Fruit fly (Drosophila melanogaster) whole organism, embryonic: ENCODE results near the gene LpR2.
A peak's percentile ranks its signal among the peaks of the same experiment; 100 is the strongest.

ENCODE experiments used
- Bdp1 ChIP-seq: fragments of 200-800 bp; sonication (Bioruptor generic); optimal IDR thresholded peaks from 3 replicates; lab custom pipeline; 2016; ENCODE audit warnings: missing biosample characterization, missing genetic modification characterization
- Bgb ChIP-seq: fragments of 200-800 bp; sonication (Bioruptor generic); IDR thresholded peaks from 2 replicates; pipeline ENCODE4 v1.3.6; 2022; ENCODE audit warnings: missing biosample characterization, missing genetic modification characterization; ENCODE audit not compliant: partially characterized antibody
- CG10147 ChIP-seq: fragments of 200-800 bp; sonication (Bioruptor generic); optimal IDR thresholded peaks from 2 replicates; lab custom pipeline; 2019; ENCODE audit warnings: missing biosample characterization, mild to moderate bottlenecking, missing genetic modification characterization, moderate library complexity
- CG10959 ChIP-seq: fragments of 200-800 bp; sonication (Bioruptor generic); IDR thresholded peaks from 2 replicates; pipeline ENCODE4 v1.3.6; 2022; ENCODE audit warnings: missing biosample characterization, missing genetic modification characterization
- CG10979 ChIP-seq: fragments of 200-800 bp; sonication (Bioruptor generic); optimal IDR thresholded peaks from 2 replicates; lab custom pipeline; 2018; ENCODE audit warnings: missing biosample characterization, mild to moderate bottlenecking, missing genetic modification characterization, moderate library complexity
- CG14860 ChIP-seq: fragments of 200-800 bp; sonication (Bioruptor generic); IDR thresholded peaks from 3 replicates; pipeline ENCODE4 v1.3.6; 2022; ENCODE audit warnings: missing biosample characterization, missing genetic modification characterization; ENCODE audit not compliant: partially characterized antibody
- CG15073 ChIP-seq: fragments of 200-800 bp; sonication (Bioruptor generic); optimal IDR thresholded peaks from 2 replicates; lab custom pipeline; 2016; ENCODE audit warnings: missing biosample characterization, missing genetic modification characterization
- CG2202 ChIP-seq: fragments of 200-800 bp; sonication (Bioruptor generic); optimal IDR thresholded peaks from 2 replicates; lab custom pipeline; 2018; ENCODE audit warnings: missing biosample characterization, mild to moderate bottlenecking, missing genetic modification characterization
- CG3726 ChIP-seq: fragments of 200-800 bp; sonication (Bioruptor generic); IDR thresholded peaks from 3 replicates; pipeline ENCODE4, ENCODE4 v1.3.6; 2022; ENCODE audit warnings: missing biosample characterization, missing genetic modification characterization
- CG3838 ChIP-seq: fragments of 200-800 bp; sonication (Bioruptor generic); optimal IDR thresholded peaks from 3 replicates; lab custom pipeline; 2016; ENCODE audit warnings: missing biosample characterization, missing genetic modification characterization
- CG6254 ChIP-seq: fragments of 200-800 bp; sonication (Bioruptor generic); optimal IDR thresholded peaks from 3 replicates; lab custom pipeline; 2017; ENCODE audit warnings: mild to moderate bottlenecking, missing biosample characterization, missing genetic modification reagents, missing genetic modification characterization
- CG6272 ChIP-seq: fragments of 200-800 bp; sonication (Bioruptor generic); IDR thresholded peaks from 2 replicates; pipeline ENCODE4 v1.3.6; 2022; ENCODE audit warnings: missing biosample characterization, missing genetic modification characterization
- CG8388 ChIP-seq: fragments of 200-800 bp; sonication (Bioruptor generic); optimal IDR thresholded peaks from 2 replicates; lab custom pipeline; 2019; ENCODE audit warnings: missing biosample characterization, mild to moderate bottlenecking, missing genetic modification characterization, moderate library complexity
- CrebB ChIP-seq: fragments of 200-800 bp; sonication (Bioruptor generic); optimal IDR thresholded peaks from 3 replicates; lab custom pipeline; 2018; ENCODE audit warnings: missing biosample characterization, mild to moderate bottlenecking, missing genetic modification characterization
- Dad ChIP-seq: fragments of 200-800 bp; sonication (Bioruptor generic); optimal IDR thresholded peaks from 3 replicates; lab custom pipeline; 2016; ENCODE audit warnings: missing biosample characterization, missing genetic modification characterization
- Dip3 ChIP-seq: fragments of 200-800 bp; sonication (Bioruptor generic); optimal IDR thresholded peaks from 3 replicates; lab custom pipeline; 2016; ENCODE audit warnings: missing biosample characterization, missing genetic modification characterization
- Dp ChIP-seq: fragments of 200-800 bp; sonication (Bioruptor generic); optimal IDR thresholded peaks from 2 replicates; lab custom pipeline; 2018; ENCODE audit warnings: missing biosample characterization, mild to moderate bottlenecking, missing genetic modification characterization, moderate library complexity
- Lhr ChIP-seq: fragments of 200-800 bp; sonication (Bioruptor generic); optimal IDR thresholded peaks from 3 replicates; lab custom pipeline; 2017; ENCODE audit warnings: mild to moderate bottlenecking, missing biosample characterization, missing genetic modification reagents, missing genetic modification characterization
- Med ChIP-seq: fragments of 200-800 bp; sonication (Bioruptor generic); peaks from one replicate; lab custom pipeline; 2016; ENCODE audit warnings: missing biosample characterization, missing genetic modification characterization, mild to moderate bottlenecking, inconsistent platforms, moderate library complexity
- NfI ChIP-seq: fragments of 200-800 bp; sonication (Bioruptor generic); optimal IDR thresholded peaks from 3 replicates; lab custom pipeline; 2018; ENCODE audit warnings: missing biosample characterization, mild to moderate bottlenecking, missing genetic modification characterization, moderate library complexity
- Oaz ChIP-seq: fragments of 200-800 bp; sonication (Bioruptor generic); IDR thresholded peaks from 2 replicates; pipeline ENCODE4 v1.3.6; 2022; ENCODE audit warnings: missing biosample characterization, missing genetic modification characterization
- Oli ChIP-seq: fragments of 200-800 bp; sonication (Bioruptor generic); optimal IDR thresholded peaks from 2 replicates; lab custom pipeline; 2018; ENCODE audit warnings: missing biosample characterization, mild to moderate bottlenecking, missing genetic modification characterization, moderate library complexity
- PHDP ChIP-seq: fragments of 200-800 bp; sonication (Bioruptor generic); optimal IDR thresholded peaks from 3 replicates; lab custom pipeline; 2018; ENCODE audit warnings: missing biosample characterization, mild to moderate bottlenecking, missing genetic modification characterization, moderate library complexity
- Pdp1 ChIP-seq, 2 experiments: fragments of 200-800 bp; sonication (Bioruptor generic); optimal IDR thresholded peaks; 3 replicates each; lab custom pipeline; 2016; ENCODE audit warnings: missing biosample characterization in 2 of 2, missing genetic modification characterization in 2 of 2, mild to moderate bottlenecking in 1 of 2, moderate library complexity in 1 of 2
- Sox102F ChIP-seq: fragments of 200-800 bp; sonication (Bioruptor generic); optimal IDR thresholded peaks from 2 replicates; lab custom pipeline; 2018; ENCODE audit warnings: missing biosample characterization, mild to moderate bottlenecking, missing genetic modification characterization, moderate library complexity
- bigmax ChIP-seq: fragments of 200-800 bp; sonication (Bioruptor generic); optimal IDR thresholded peaks from 2 replicates; lab custom pipeline; 2018; ENCODE audit warnings: missing biosample characterization, mild to moderate bottlenecking, missing genetic modification characterization
- cato ChIP-seq: fragments of 200-800 bp; sonication (Bioruptor generic); optimal IDR thresholded peaks from 2 replicates; lab custom pipeline; 2016; ENCODE audit warnings: missing biosample characterization, missing genetic modification characterization, borderline replicate concordance
- ci ChIP-seq: fragments of 200-800 bp; sonication (Bioruptor generic); IDR thresholded peaks from 3 replicates; pipeline ENCODE4 v1.3.6; 2022; ENCODE audit warnings: missing biosample characterization, missing genetic modification characterization
- crp ChIP-seq, 2 experiments: fragments of 200-800 bp; sonication (Bioruptor generic); optimal IDR thresholded peaks; 2 replicates in 1 of 2; 3 replicates in 1 of 2; lab custom pipeline; 2017; ENCODE audit warnings: missing biosample characterization in 2 of 2, missing genetic modification characterization in 2 of 2, mild to moderate bottlenecking in 1 of 2, moderate library complexity in 1 of 2
- dm ChIP-seq: fragments of 200-800 bp; sonication (Bioruptor generic); optimal IDR thresholded peaks from 3 replicates; lab custom pipeline; 2016; ENCODE audit warnings: missing biosample characterization, missing genetic modification characterization
- dmrt99B ChIP-seq: fragments of 200-800 bp; sonication (Bioruptor generic); optimal IDR thresholded peaks from 2 replicates; lab custom pipeline; 2018; ENCODE audit warnings: missing biosample characterization, mild to moderate bottlenecking, missing genetic modification characterization, moderate library complexity
- emc ChIP-seq: fragments of 200-800 bp; sonication (Bioruptor generic); optimal IDR thresholded peaks from 2 replicates; lab custom pipeline; 2016; ENCODE audit warnings: missing biosample characterization, missing genetic modification characterization
- ems ChIP-seq: fragments of 200-800 bp; sonication (Bioruptor generic); optimal IDR thresholded peaks from 3 replicates; lab custom pipeline; 2016; ENCODE audit warnings: missing biosample characterization, missing genetic modification characterization
- esg ChIP-seq: fragments of 200-800 bp; sonication (Bioruptor generic); conservative IDR thresholded peaks from 2 replicates; pipeline ENCODE4 v1.3.6; 2022; ENCODE audit warnings: missing biosample characterization, missing genetic modification characterization
- fd102C ChIP-seq: fragments of 200-800 bp; sonication (Bioruptor generic); optimal IDR thresholded peaks from 2 replicates; lab custom pipeline; 2018; ENCODE audit warnings: missing biosample characterization, mild to moderate bottlenecking, missing genetic modification characterization, moderate library complexity
- gro ChIP-seq: fragments of 200-800 bp; sonication (Bioruptor generic); optimal IDR thresholded peaks from 2 replicates; lab custom pipeline; 2016; ENCODE audit warnings: missing biosample characterization, missing genetic modification characterization
- gsb ChIP-seq: fragments of 200-800 bp; sonication (Bioruptor generic); IDR thresholded peaks from 2 replicates; pipeline ENCODE4 v1.3.6; 2022; ENCODE audit warnings: missing biosample characterization, missing genetic modification characterization
- hb ChIP-seq: fragments of 200-800 bp; sonication (Bioruptor generic); IDR thresholded peaks from 3 replicates; pipeline ENCODE4 v1.3.6; 2022; ENCODE audit warnings: missing biosample characterization, missing genetic modification characterization; ENCODE audit not compliant: partially characterized antibody
- her ChIP-seq: fragments of 200-800 bp; sonication (Bioruptor generic); optimal IDR thresholded peaks from 2 replicates; lab custom pipeline; 2016; ENCODE audit warnings: missing biosample characterization, missing genetic modification characterization
- insv ChIP-seq, 2 experiments: fragments of 200-800 bp; sonication (Bioruptor generic); optimal IDR thresholded peaks; 3 replicates each; lab custom pipeline; 2016 to 2018; ENCODE audit warnings: missing biosample characterization in 2 of 2, missing genetic modification characterization in 2 of 2
- jigr1 ChIP-seq: fragments of 200-800 bp; sonication (Bioruptor generic); IDR thresholded peaks from 3 replicates; pipeline ENCODE4 v1.3.6; 2022; ENCODE audit warnings: missing biosample characterization, missing genetic modification characterization
- knrl ChIP-seq: fragments of 200-800 bp; sonication (Bioruptor generic); IDR thresholded peaks from 3 replicates; pipeline ENCODE4 v1.3.6; 2022; ENCODE audit warnings: missing biosample characterization, missing genetic modification characterization; ENCODE audit not compliant: partially characterized antibody
- lbe ChIP-seq: fragments of 200-800 bp; sonication (Bioruptor generic); optimal IDR thresholded peaks from 2 replicates; lab custom pipeline; 2016; ENCODE audit warnings: missing biosample characterization, mild to moderate bottlenecking, missing genetic modification characterization
- mam ChIP-seq: fragments of 200-800 bp; sonication (Bioruptor generic); optimal IDR thresholded peaks from 3 replicates; lab custom pipeline; 2016; ENCODE audit warnings: missing biosample characterization, missing genetic modification characterization
- mld ChIP-seq: fragments of 200-800 bp; sonication (Bioruptor generic); IDR thresholded peaks from 3 replicates; pipeline ENCODE4 v1.3.6; 2022; ENCODE audit warnings: missing biosample characterization, missing genetic modification characterization; ENCODE audit not compliant: partially characterized antibody
- odd ChIP-seq: fragments of 200-800 bp; sonication (Bioruptor generic); optimal IDR thresholded peaks from 2 replicates; lab custom pipeline; 2017; ENCODE audit warnings: missing biosample characterization, mild to moderate bottlenecking, missing genetic modification characterization
- pan ChIP-seq, 4 experiments: fragments of >200 bp in 3 of 4; fragments of 200-800 bp in 1 of 4; sonication (Bioruptor generic) in 1 of 4; optimal IDR thresholded peaks in 3 of 4; IDR thresholded peaks in 1 of 4; 2 replicates each; pipeline versions ENCODE4 v1.3.6 to Lab custom; 2017 to 2022; ENCODE audit warnings: missing biosample characterization in 2 of 4, missing genetic modification characterization in 2 of 4, mixed read lengths in 1 of 4
- sima ChIP-seq: fragments of 200-800 bp; sonication (Bioruptor generic); optimal IDR thresholded peaks from 2 replicates; lab custom pipeline; 2016; ENCODE audit warnings: missing biosample characterization, missing genetic modification characterization
- ttk ChIP-seq: fragments of 200-800 bp; sonication (Bioruptor generic); IDR thresholded peaks from 2 replicates; pipeline ENCODE4 v2.1.2; 2022; ENCODE audit warnings: missing biosample characterization, missing genetic modification characterization
- wek ChIP-seq: fragments of 200-800 bp; sonication (Bioruptor generic); optimal IDR thresholded peaks from 3 replicates; lab custom pipeline; 2018; ENCODE audit warnings: missing biosample characterization, mild to moderate bottlenecking, missing genetic modification characterization, moderate library complexity

The LpR2 gene

dm6 chr3R:25721030-25721429, 19.2 kb downstream of the LpR2 start:
- TF ChIP-seq CG10979 (no peak), Dad (GFP tag; lab: Kevin White, UChicago) (no peak), jigr1 (no peak), odd (GFP tag; lab: Kevin White, UChicago) (no peak), bigmax (GFP tag; lab: Kevin White, UChicago) (no peak), NfI (GFP tag; lab: Kevin White, UChicago) (no peak), gsb (GFP tag; lab: Robert Waterston, UW) (no peak), ci (GFP tag; lab: Robert Waterston, UW) (no peak), hb (GFP tag; lab: Robert Waterston, UW) (no peak), Pdp1 (GFP tag; optimal IDR thresholded peaks at IDR 0.05; lab: Kevin White, UChicago) (no peak), sima (GFP tag; lab: Kevin White, UChicago) (no peak), lbe (GFP tag; lab: Kevin White, UChicago) (no peak), CG15073 (GFP tag; lab: Kevin White, UChicago) (peak; percentile 94), Oaz (GFP tag; lab: Robert Waterston, UW) (no peak), fd102C (GFP tag; lab: Kevin White, UChicago) (no peak), mld (no peak), CG3726 (GFP tag; lab: Robert Waterston, UW) (0 out of 3 replicates have a peak, but pooled peaks have one; percentile 23), crp (GFP tag; optimal IDR thresholded peaks at IDR 0.05; lab: Kevin White, UChicago) (no peak), pan (optimal IDR thresholded peaks at IDR 0.05; lab: Kevin White, UChicago) (no peak), pan (GFP tag; optimal IDR thresholded peaks at IDR 0.05 in 1 of 2, IDR thresholded peaks at IDR 0.05 in 1 of 2) (no peak), CG2202 (tag; lab: Kevin White, UChicago) (no peak), knrl (GFP tag; lab: Robert Waterston, UW) (0 out of 3 replicates have a peak, but pooled peaks have one; percentile 13), Dip3 (GFP tag; lab: Kevin White, UChicago) (no peak), CG10959 (GFP tag; lab: Robert Waterston, UW) (no peak), Oli (tag; lab: Kevin White, UChicago) (no peak), Dp (GFP tag; lab: Kevin White, UChicago) (no peak), gro (GFP tag; lab: Kevin White, UChicago) (no peak), Lhr (GFP tag; lab: Kevin White, UChicago) (no peak), CG8388 (GFP tag; lab: Kevin White, UChicago) (peak; percentile 13), Sox102F (GFP tag; lab: Kevin White, UChicago) (no peak), esg (GFP tag; lab: Robert Waterston, UW) (no peak), mam (GFP tag; lab: Kevin White, UChicago) (no peak), Bgb (GFP tag; lab: Robert Waterston, UW) (0 out of 2 replicates have a peak, but pooled peaks have one; percentile 13), PHDP (tag; lab: Kevin White, UChicago) (no peak), dm (no peak), CG3838 (GFP tag; lab: Kevin White, UChicago) (no peak), CrebB (no peak), CG10147 (GFP tag; lab: Kevin White, UChicago) (no peak), insv (GFP tag; optimal IDR thresholded peaks at IDR 0.05; lab: Kevin White, UChicago) (no peak), CG14860 (0 out of 3 replicates have a peak, but pooled peaks have one; percentile 5), wek (GFP tag; lab: Kevin White, UChicago) (no peak), cato (GFP tag; lab: Kevin White, UChicago) (no peak), Med (GFP tag; lab: Kevin White, UChicago) (peak; percentile 47), ems (GFP tag; lab: Kevin White, UChicago) (no peak), CG6254 (GFP tag; lab: Kevin White, UChicago) (no peak), CG6272 (GFP tag; lab: Robert Waterston, UW) (no peak), her (GFP tag; lab: Kevin White, UChicago) (no peak), Bdp1 (GFP tag; lab: Kevin White, UChicago) (no peak), emc (GFP tag; lab: Kevin White, UChicago) (no peak), dmrt99B (no peak), ttk (GFP tag; lab: Robert Waterston, UW) (no peak)
